Worm (Caenorhabditis elegans) whole organism, mixed stage, embryonic: ENCODE data around the gene srz-75.

Experiments
- bed-3 ChIP-seq: fragments of 200-800 bp; sonication (Bioruptor generic); optimal IDR thresholded peaks from 3 replicates; lab custom pipeline; 2018; ENCODE audit warnings: mild to moderate bottlenecking, missing genetic modification characterization, moderate library complexity, missing compliant biosample characterization
- blmp-1 ChIP-seq: fragments of 150-350 bp; optimal IDR thresholded peaks from 2 replicates; lab custom pipeline; 2014; ENCODE audit warnings: missing biosample characterization, missing genetic modification characterization
- ceh-39 ChIP-seq: fragments of 150-350 bp; optimal IDR thresholded peaks from 2 replicates; lab custom pipeline; 2014; ENCODE audit warnings: missing biosample characterization, missing genetic modification characterization
- ceh-43 ChIP-seq: fragments of 200-800 bp; sonication (Bioruptor generic); optimal IDR thresholded peaks from 2 replicates; lab custom pipeline; 2018; ENCODE audit warnings: mild to moderate bottlenecking, missing genetic modification characterization, moderate library complexity, missing compliant biosample characterization
- ceh-83 ChIP-seq: fragments of 200-800 bp; sonication (Bioruptor generic); optimal IDR thresholded peaks from 2 replicates; lab custom pipeline; 2018; ENCODE audit warnings: mild to moderate bottlenecking, missing genetic modification characterization, missing compliant biosample characterization
- ces-1 ChIP-seq: fragments of 150-350 bp; optimal IDR thresholded peaks from 2 replicates; lab custom pipeline; 2014; ENCODE audit warnings: missing biosample characterization, missing genetic modification reagents, missing genetic modification characterization
- cnd-1 ChIP-seq: fragments of 200-800 bp; sonication (Bioruptor generic); optimal IDR thresholded peaks from 2 replicates; lab custom pipeline; 2018; ENCODE audit warnings: mild to moderate bottlenecking, missing genetic modification characterization, missing compliant biosample characterization
- elt-1 ChIP-seq: sonication (generic microtip); optimal IDR thresholded peaks from 2 replicates; lab custom pipeline; 2017; ENCODE audit warnings: missing genetic modification characterization, mild to moderate bottlenecking, missing compliant biosample characterization, antibody characterized with exemption, moderate library complexity, borderline replicate concordance; ENCODE audit not compliant: insufficient read depth
- elt-3 ChIP-seq: fragments of 150-350 bp; optimal IDR thresholded peaks from 2 replicates; lab custom pipeline; 2014; ENCODE audit warnings: missing biosample characterization, missing genetic modification characterization
- flh-1 ChIP-seq: fragments of 200-800 bp; sonication (Bioruptor generic); optimal IDR thresholded peaks from 2 replicates; lab custom pipeline; 2018; ENCODE audit warnings: mild to moderate bottlenecking, missing genetic modification characterization, moderate library complexity, missing compliant biosample characterization
- ham-2 ChIP-seq: fragments of 200-800 bp; sonication (Bioruptor generic); optimal IDR thresholded peaks from 2 replicates; lab custom pipeline; 2018; ENCODE audit warnings: mild to moderate bottlenecking, missing genetic modification characterization, missing compliant biosample characterization
- hlh-1 ChIP-seq: fragments of 150-350 bp; optimal IDR thresholded peaks from 2 replicates; lab custom pipeline; 2014; ENCODE audit warnings: missing biosample characterization, missing genetic modification reagents, missing genetic modification characterization
- lin-13 ChIP-seq: fragments of 150-350 bp; optimal IDR thresholded peaks from 2 replicates; lab custom pipeline; 2014; ENCODE audit warnings: missing biosample characterization, missing genetic modification characterization
- lin-32 ChIP-seq: fragments of 200-800 bp; sonication (Bioruptor generic); optimal IDR thresholded peaks from 2 replicates; lab custom pipeline; 2018; ENCODE audit warnings: mild to moderate bottlenecking, missing genetic modification characterization, missing compliant biosample characterization
- lsy-2 ChIP-seq: fragments of 150-350 bp; optimal IDR thresholded peaks from 2 replicates; lab custom pipeline; 2014; ENCODE audit warnings: missing biosample characterization, missing genetic modification characterization
- mab-5 ChIP-seq: fragments of 150-350 bp; optimal IDR thresholded peaks from 2 replicates; lab custom pipeline; 2014; ENCODE audit warnings: missing biosample characterization, missing genetic modification characterization
- mep-1 ChIP-seq: fragments of 150-350 bp; optimal IDR thresholded peaks from 2 replicates; lab custom pipeline; 2017; ENCODE audit warnings: missing biosample characterization, missing genetic modification reagents, missing genetic modification characterization, inconsistent platforms
- mls-2 ChIP-seq: sonication (generic microtip); optimal IDR thresholded peaks from 2 replicates; lab custom pipeline; 2016; ENCODE audit warnings: mild to moderate bottlenecking, missing genetic modification characterization, moderate library complexity, missing compliant biosample characterization
- nhr-12 ChIP-seq: fragments of 150-350 bp; optimal IDR thresholded peaks from 2 replicates; lab custom pipeline; 2014; ENCODE audit warnings: missing biosample characterization, missing genetic modification characterization
- nhr-2 ChIP-seq: fragments of 150-350 bp; optimal IDR thresholded peaks from 2 replicates; lab custom pipeline; 2014; ENCODE audit warnings: missing biosample characterization, missing genetic modification characterization
- nhr-237 ChIP-seq: fragments of 150-350 bp; optimal IDR thresholded peaks from 2 replicates; lab custom pipeline; 2014; ENCODE audit warnings: missing biosample characterization, missing genetic modification characterization
- nhr-76 ChIP-seq: sonication (generic microtip); optimal IDR thresholded peaks from 2 replicates; lab custom pipeline; 2017; ENCODE audit warnings: missing biosample characterization, missing genetic modification characterization
- pha-4 ChIP-seq: fragments of 150-350 bp; optimal IDR thresholded peaks from 2 replicates; lab custom pipeline; 2018; ENCODE audit warnings: missing biosample characterization, missing genetic modification reagents, missing genetic modification characterization
- sem-2 ChIP-seq: fragments of 200-800 bp; sonication (Bioruptor generic); optimal IDR thresholded peaks from 2 replicates; lab custom pipeline; 2018; ENCODE audit warnings: mild to moderate bottlenecking, missing genetic modification characterization, missing compliant biosample characterization
- snpc-4 ChIP-seq: fragments of 150-350 bp; optimal IDR thresholded peaks from 2 replicates; lab custom pipeline; 2014; ENCODE audit warnings: missing biosample characterization, missing genetic modification characterization
- sptf-1 ChIP-seq: sonication (generic microtip); optimal IDR thresholded peaks from 2 replicates; lab custom pipeline; 2017; ENCODE audit warnings: mild to moderate bottlenecking, missing genetic modification characterization, moderate library complexity, missing compliant biosample characterization
- tbx-8 ChIP-seq: fragments of 200-800 bp; sonication (Bioruptor generic); optimal IDR thresholded peaks from 2 replicates; lab custom pipeline; 2018; ENCODE audit warnings: mild to moderate bottlenecking, missing genetic modification characterization, moderate library complexity, missing compliant biosample characterization
- unc-120 ChIP-seq: sonication (generic microtip); optimal IDR thresholded peaks from 2 replicates; lab custom pipeline; 2017; ENCODE audit warnings: missing genetic modification characterization, missing compliant biosample characterization; ENCODE audit not compliant: poor library complexity, severe bottlenecking
- zip-8 ChIP-seq: fragments of 150-350 bp; optimal IDR thresholded peaks from 2 replicates; lab custom pipeline; 2014; ENCODE audit warnings: missing biosample characterization, missing genetic modification characterization
- ztf-11 ChIP-seq: fragments of 150-350 bp; optimal IDR thresholded peaks from 2 replicates; lab custom pipeline; 2014; ENCODE audit warnings: missing biosample characterization, missing genetic modification characterization

The srz-75 gene

DNA sequence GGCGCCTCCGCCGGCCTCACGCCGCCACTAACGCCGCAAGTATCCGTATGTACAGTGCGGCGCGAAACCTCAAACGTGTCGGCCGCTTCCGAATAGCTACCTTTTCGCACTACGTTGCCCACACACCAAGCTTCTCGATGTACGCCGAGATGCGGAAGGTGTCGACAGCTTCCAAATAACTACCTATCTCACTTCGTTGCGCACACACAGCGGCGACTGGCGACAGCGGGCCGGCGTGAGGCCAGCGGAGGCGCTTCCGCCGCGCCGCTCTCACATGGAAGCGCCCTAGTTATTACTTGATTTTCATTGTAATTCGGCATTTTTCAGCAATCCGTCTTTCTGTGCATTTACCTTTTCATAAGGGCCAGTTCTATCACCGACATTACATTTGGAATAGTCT lies 39.9 kb upstream of the srz-75 start:
- TF ChIP-seq ceh-39 (tag; lab: Kevin White, UChicago) (no peak), ceh-83 (GFP tag; lab: Kevin White, UChicago) (no peak), tbx-8 (no peak)

DNA sequence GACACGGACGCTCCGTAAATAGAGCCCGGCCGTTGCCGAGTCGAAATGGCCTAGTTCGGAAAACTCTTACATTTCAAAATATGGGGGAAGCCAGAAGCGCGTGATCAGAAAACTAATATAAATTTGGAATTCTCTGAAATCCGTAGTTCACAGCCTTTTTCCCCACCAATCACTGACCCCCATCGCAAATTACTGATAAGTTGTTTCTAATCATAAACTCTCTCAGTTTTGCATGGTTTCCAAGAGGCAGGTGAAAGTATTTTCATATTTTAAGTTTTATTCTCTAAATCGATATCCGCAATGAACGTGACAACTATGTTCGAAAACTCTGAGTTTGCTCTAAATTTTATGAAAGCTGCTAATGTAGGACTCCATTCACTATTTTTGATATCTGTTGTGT lies 38.5 kb upstream of the srz-75 start, which contains the start of gene srz-74:
Gene srz-74 (plus strand): TSS at position 301 of the 400 bp plus-strand sequence.
- TF ChIP-seq lin-13 (no peak), nhr-76 (tag; lab: Kevin White, UChicago) (no peak), hlh-1 (no peak), tbx-8 (no peak), mab-5 (tag; lab: Kevin White, UChicago) (no peak), pha-4 (tag; lab: Kevin White, UChicago) (no peak)

DNA sequence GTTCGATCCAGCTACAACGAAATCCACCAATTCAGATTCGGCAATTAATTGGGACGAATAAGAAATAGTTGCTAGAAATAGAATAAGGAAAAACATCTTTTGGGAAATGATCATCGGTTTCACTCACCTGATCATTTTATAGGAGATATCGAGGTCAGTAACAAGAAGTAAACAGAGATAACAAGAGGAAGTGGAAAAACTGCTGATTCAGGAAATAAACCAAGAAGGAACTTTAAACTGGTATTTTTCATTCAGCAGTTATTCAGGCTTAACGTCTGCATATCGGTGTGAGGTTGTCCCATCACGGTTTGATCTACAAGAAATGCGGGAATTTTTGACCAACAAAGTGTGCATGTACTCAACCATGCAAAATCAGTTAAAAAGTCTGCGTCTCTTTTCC lies 37.9 kb upstream of the srz-75 start, which contains the start of gene K03D3.2:
Gene K03D3.2 (minus strand): TSS at position 101 of the 400 bp plus-strand sequence.
- no peak for TF ChIP-seq ces-1 (GFP tag; lab: Kevin White, UChicago)
- TF ChIP-seq lsy-2, result no peak
- TF ChIP-seq elt-3 (tag; lab: Kevin White, UChicago), result no peak
- no peak for TF ChIP-seq flh-1
- no peak for TF ChIP-seq lin-13
- TF ChIP-seq nhr-12 (tag; lab: Kevin White, UChicago), result no peak
- TF ChIP-seq elt-1, result no peak
- TF ChIP-seq snpc-4 (tag; lab: Kevin White, UChicago), result no peak
- TF ChIP-seq ceh-39 (tag; lab: Kevin White, UChicago), result no peak
- no peak for TF ChIP-seq ceh-83 (GFP tag; lab: Kevin White, UChicago)
- no peak for TF ChIP-seq nhr-2 (tag; lab: Kevin White, UChicago)
- no peak for TF ChIP-seq tbx-8
- no peak for TF ChIP-seq sptf-1 (tag; lab: Kevin White, UChicago)
- no peak for TF ChIP-seq pha-4 (tag; lab: Kevin White, UChicago)
- no peak for TF ChIP-seq lin-32
- TF ChIP-seq ceh-43 (GFP tag; lab: Kevin White, UChicago), result no peak
- no peak for TF ChIP-seq sem-2 (GFP tag; lab: Kevin White, UChicago)
- no peak for TF ChIP-seq mls-2 (tag; lab: Kevin White, UChicago)
- TF ChIP-seq ham-2 (GFP tag; lab: Kevin White, UChicago), result no peak

DNA sequence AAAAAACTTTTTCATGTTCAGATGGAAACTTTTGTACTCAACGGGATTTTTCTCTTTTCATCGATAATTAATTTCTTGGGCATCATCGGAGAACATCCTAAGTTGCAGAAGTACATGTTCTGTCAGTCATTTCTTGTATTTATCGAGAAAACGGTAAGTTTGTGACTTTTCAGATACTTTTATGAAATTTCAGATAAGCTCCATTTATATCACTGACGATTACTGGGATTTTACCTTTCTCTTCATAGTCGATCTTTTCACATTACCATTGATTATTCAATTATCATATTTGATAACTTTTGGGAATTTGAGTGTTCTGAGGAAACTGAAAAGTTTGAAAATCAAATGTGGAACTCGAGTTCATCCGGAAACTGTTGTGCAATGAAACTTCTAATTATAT lies 33.9 kb upstream of the srz-75 start, which contains the start of gene srz-105:
Gene srz-105 (plus strand): TSS at position 301 of the 400 bp plus-strand sequence.
- TF ChIP-seq ceh-83 (GFP tag; lab: Kevin White, UChicago), result no peak
- no peak for TF ChIP-seq hlh-1
- no peak for TF ChIP-seq snpc-4 (tag; lab: Kevin White, UChicago)
- TF ChIP-seq ces-1 (GFP tag; lab: Kevin White, UChicago), result no peak
- no peak for TF ChIP-seq elt-1
- no peak for TF ChIP-seq lsy-2

DNA sequence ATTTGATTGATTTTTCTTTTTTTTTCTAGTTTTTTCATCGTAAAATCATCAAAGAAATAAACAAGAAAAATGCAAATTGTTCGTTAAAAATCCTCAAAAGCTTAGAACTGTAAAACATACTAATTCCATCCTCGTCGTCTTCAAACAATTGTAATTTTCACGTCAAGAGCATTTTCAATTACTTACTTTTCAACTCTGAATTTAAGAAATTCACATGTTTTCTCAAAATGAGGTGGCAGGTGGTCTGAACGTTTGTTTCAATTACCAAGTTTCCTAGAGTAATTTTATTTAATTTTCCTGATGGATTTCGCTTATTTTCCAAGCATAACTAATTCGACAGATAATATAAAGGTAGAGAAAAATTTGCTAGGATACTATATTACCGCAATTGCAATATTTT lies 32.7 kb upstream of the srz-75 start, which contains the start of gene srz-104:
Gene srz-104 (plus strand): TSS at position 301 of the 400 bp plus-strand sequence.
- TF ChIP-seq sptf-1 (tag; lab: Kevin White, UChicago) (no peak), zip-8 (tag; lab: Kevin White, UChicago) (no peak), mep-1 (tag; lab: Kevin White, UChicago) (no peak), mab-5 (tag; lab: Kevin White, UChicago) (no peak), nhr-2 (tag; lab: Kevin White, UChicago) (no peak), blmp-1 (tag; lab: Kevin White, UChicago) (no peak), cnd-1 (tag; lab: Kevin White, UChicago) (no peak), unc-120 (no peak), mls-2 (tag; lab: Kevin White, UChicago) (no peak), elt-1 (no peak), snpc-4 (tag; lab: Kevin White, UChicago) (no peak), ceh-83 (GFP tag; lab: Kevin White, UChicago) (no peak)
- TF ChIP-seq, all 35 proteins: peak for 0

DNA sequence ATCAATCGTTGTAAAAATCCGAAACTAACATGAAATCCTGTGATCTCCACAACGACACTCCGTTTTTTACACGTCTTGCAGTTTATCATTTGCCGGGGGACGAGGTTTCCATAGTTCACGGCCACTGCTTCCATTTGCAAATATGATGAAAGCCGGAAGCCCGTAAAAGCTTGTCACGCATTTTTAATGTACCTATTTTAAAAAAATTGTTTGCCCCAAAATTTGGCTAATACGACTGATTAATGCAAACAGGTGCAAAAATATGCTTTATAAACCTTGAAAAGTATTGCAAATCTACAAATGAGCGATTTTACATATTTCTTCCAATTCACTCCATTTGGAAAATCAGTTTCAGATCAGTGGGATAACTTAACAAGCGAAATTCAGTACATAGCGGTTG lies 30.2 kb upstream of the srz-75 start, which contains the start of gene srz-61:
Gene srz-61 (plus strand): TSS at position 301 of the 400 bp plus-strand sequence.
- no peak for TF ChIP-seq mab-5 (tag; lab: Kevin White, UChicago)
- TF ChIP-seq mls-2 (tag; lab: Kevin White, UChicago), result no peak
- no peak for TF ChIP-seq flh-1
- TF ChIP-seq lin-13, result no peak
- TF ChIP-seq cnd-1 (tag; lab: Kevin White, UChicago), result no peak
- TF ChIP-seq tbx-8, result no peak
- TF ChIP-seq bed-3 (GFP tag; lab: Kevin White, UChicago), result no peak
- TF ChIP-seq unc-120, result no peak
- no peak for TF ChIP-seq lsy-2
- no peak for TF ChIP-seq ztf-11 (tag; lab: Kevin White, UChicago)
- no peak for TF ChIP-seq nhr-237 (tag; lab: Kevin White, UChicago)
